Fruit fly (Drosophila melanogaster): ENCODE data around the gene Pvf2.

- TF ChIP-seq Mio (GFP tag; optimal IDR thresholded peaks at IDR 0.05) (no peak), CG9705 (GFP tag; optimal IDR thresholded peaks at IDR 0.05) (no peak), dsf (GFP tag; optimal IDR thresholded peaks at IDR 0.05; ENCODE audit: borderline replicate concordance) (no peak), pan (optimal IDR thresholded peaks at IDR 0.05) (no peak), OdsH (GFP tag; optimal IDR thresholded peaks at IDR 0.05) (no peak)
Measured at dm6 chr2L:7065687-7066086, 18.7 kb downstream of the Pvf2 start, which contains the start of gene Nuf2.

Data from whole organism, wandering third instar larva.